Fruit fly (Drosophila melanogaster): Measurements from ENCODE around the gene CG8475.

- no peak for TF ChIP-seq insv (optimal IDR thresholded peaks at IDR 0.05)
- no peak for TF ChIP-seq Sin3A (optimal IDR thresholded peaks at IDR 0.05)
- no peak for TF ChIP-seq psq (optimal IDR thresholded peaks at IDR 0.05)
- no peak for TF ChIP-seq Myc (optimal IDR thresholded peaks at IDR 0.05)
- TF ChIP-seq ttk (optimal IDR thresholded peaks at IDR 0.05): no peak
These were observed 23.7 kb upstream of the CG8475 start, which contains the start of gene Snx6 for dm6 chr2L:8220393-8220934.
